Fruit fly (Drosophila melanogaster): Measurements from ENCODE around the gene Cftr.

Gene Cftr

DNA sequence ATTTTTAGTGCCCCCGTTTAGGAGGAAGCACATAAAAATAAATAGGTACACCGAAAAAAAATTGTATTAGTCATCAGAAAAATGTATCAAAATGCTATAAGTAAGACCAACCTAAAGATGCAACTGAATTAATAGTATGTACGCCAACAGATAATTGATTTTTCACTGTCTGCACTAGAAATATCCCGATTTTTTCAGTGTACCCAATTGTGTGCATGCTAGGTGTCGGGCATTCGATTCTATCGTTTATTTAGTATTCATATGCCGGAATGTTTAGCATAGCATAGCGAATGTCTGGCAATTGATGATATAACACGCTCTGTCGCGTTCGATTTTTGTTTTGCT lies 23.7 kb upstream of the Cftr start (continued):
- peak; percentile 77 for TF ChIP-seq vfl (GFP tag; optimal IDR thresholded peaks at IDR 0.05)
- TF ChIP-seq Bdp1 (GFP tag; optimal IDR thresholded peaks at IDR 0.05), result peak; percentile 70
- peak; percentile 52 for TF ChIP-seq exex (tag; optimal IDR thresholded peaks at IDR 0.05)
- peak; percentile 79 for TF ChIP-seq CG17568 (GFP tag; optimal IDR thresholded peaks at IDR 0.05)
- TF ChIP-seq MTF-1 (GFP tag; optimal IDR thresholded peaks at IDR 0.05; ENCODE audit: borderline replicate concordance), result peak; percentile 53
- TF ChIP-seq Sox102F (GFP tag; optimal IDR thresholded peaks at IDR 0.05), result peak; percentile 94
- peak; percentile 80 for TF ChIP-seq Oaz (GFP tag; IDR thresholded peaks at IDR 0.05)
- peak; percentile 79; the same call in 2 of the 3 replicates for TF ChIP-seq gce (GFP tag; IDR thresholded peaks at IDR 0.05)
- peak; percentile 83 for TF ChIP-seq gcm2 (GFP tag; optimal IDR thresholded peaks at IDR 0.05)
- TF ChIP-seq bbx (GFP tag; IDR thresholded peaks at IDR 0.05; ENCODE audit: partially characterized antibody), result no peak
- no peak for TF ChIP-seq HLHmδ (GFP tag; optimal IDR thresholded peaks at IDR 0.05)
- TF ChIP-seq CG1529 (GFP tag; optimal IDR thresholded peaks at IDR 0.05), result peak; percentile 70
- TF ChIP-seq Adf1 (GFP tag; IDR thresholded peaks at IDR 0.05), result peak; percentile 27; the same call in 1 of the 2 replicates
- peak; percentile 88 for TF ChIP-seq CG11504 (tag; optimal IDR thresholded peaks at IDR 0.05)
- peak; percentile 79 for TF ChIP-seq CG4424 (GFP tag; optimal IDR thresholded peaks at IDR 0.05)
- peak; percentile 70 for TF ChIP-seq CG9215 (GFP tag; IDR thresholded peaks at IDR 0.05)
- TF ChIP-seq schlank (tag; optimal IDR thresholded peaks at IDR 0.05), result peak; percentile 81
- peak; percentile 61 for TF ChIP-seq CG7987 (GFP tag; optimal IDR thresholded peaks at IDR 0.05)
- TF ChIP-seq CG31388 (GFP tag; optimal IDR thresholded peaks at IDR 0.05), result peak; percentile 83
- peak in 1 of 2 experiments; percentile 49 for TF ChIP-seq Hr78 (GFP tag; optimal IDR thresholded peaks at IDR 0.05)
- TF ChIP-seq CG9876 (GFP tag; optimal IDR thresholded peaks at IDR 0.05), result peak; percentile 51
- TF ChIP-seq Ets97D (GFP tag; optimal IDR thresholded peaks at IDR 0.05), result peak; percentile 73
- peak; percentile 90 for TF ChIP-seq sisA (GFP tag; IDR thresholded peaks at IDR 0.05)
- peak; percentile 57; the same call in 1 of the 2 replicates for TF ChIP-seq CkIIα-i1 (GFP tag; IDR thresholded peaks at IDR 0.05)
- TF ChIP-seq Mes4 (GFP tag; optimal IDR thresholded peaks at IDR 0.05), result peak; percentile 77
- TF ChIP-seq CG12071 (GFP tag; optimal IDR thresholded peaks at IDR 0.05), result peak; percentile 81
- TF ChIP-seq CG8359 (GFP tag; optimal IDR thresholded peaks at IDR 0.05; ENCODE audit: borderline replicate concordance), result peak; percentile 8
- TF ChIP-seq mirr (GFP tag; optimal IDR thresholded peaks at IDR 0.05), result peak; percentile 65
- TF ChIP-seq gt (GFP tag; IDR thresholded peaks at IDR 0.05), result peak; percentile 12; the same call in 1 of the 2 replicates
- TF ChIP-seq Sox100B (GFP tag; optimal IDR thresholded peaks at IDR 0.05), result peak; percentile 74
- TF ChIP-seq Atf3 (GFP tag; optimal IDR thresholded peaks at IDR 0.05), result peak; percentile 80
- peak; percentile 83 for TF ChIP-seq cwo (GFP tag; optimal IDR thresholded peaks at IDR 0.05)
- TF ChIP-seq CG8765 (GFP tag; IDR thresholded peaks at IDR 0.05), result peak; percentile 47; the same call in 1 of the 2 replicates
- peak; percentile 67 for TF ChIP-seq kay (GFP tag; optimal IDR thresholded peaks at IDR 0.05)
- peak; percentile 83 for TF ChIP-seq NC2β (GFP tag; optimal IDR thresholded peaks at IDR 0.05)
- TF ChIP-seq lilli (GFP tag; optimal IDR thresholded peaks at IDR 0.05), result peak; percentile 89
- peak; percentile 25 for TF ChIP-seq CG17186 (GFP tag; optimal IDR thresholded peaks at IDR 0.05)
- TF ChIP-seq eve (GFP tag; optimal IDR thresholded peaks at IDR 0.05), result peak in 1 of 2 experiments; percentile 92
- peak; percentile 71 for TF ChIP-seq CG6813 (GFP tag; optimal IDR thresholded peaks at IDR 0.05)
- TF ChIP-seq her (GFP tag; optimal IDR thresholded peaks at IDR 0.05), result peak; percentile 89
- peak; percentile 67 for TF ChIP-seq fd64A (GFP tag; optimal IDR thresholded peaks at IDR 0.05)
- TF ChIP-seq CG32532 (GFP tag; IDR thresholded peaks at IDR 0.05), result peak; percentile 90
- TF ChIP-seq NK7.1 (GFP tag; optimal IDR thresholded peaks at IDR 0.05), result peak; percentile 82
- TF ChIP-seq ash1 (GFP tag; optimal IDR thresholded peaks at IDR 0.05), result no peak
- peak; percentile 83 for TF ChIP-seq Blimp-1 (GFP tag; optimal IDR thresholded peaks at IDR 0.05)
- peak; percentile 90 for TF ChIP-seq jumu (GFP tag; optimal IDR thresholded peaks at IDR 0.05)
- peak; percentile 80 for TF ChIP-seq shn (GFP tag; optimal IDR thresholded peaks at IDR 0.05)
- TF ChIP-seq org-1 (GFP tag; optimal IDR thresholded peaks at IDR 0.05), result peak; percentile 82
- peak; percentile 90 for TF ChIP-seq row (GFP tag; IDR thresholded peaks at IDR 0.05)
- TF ChIP-seq yki (optimal IDR thresholded peaks at IDR 0.05), result no peak
- no peak for TF ChIP-seq CG33557 (GFP tag; optimal IDR thresholded peaks at IDR 0.05)
